Fruit fly (Drosophila melanogaster): ENCODE results near the gene msi.

msi gene

DNA sequence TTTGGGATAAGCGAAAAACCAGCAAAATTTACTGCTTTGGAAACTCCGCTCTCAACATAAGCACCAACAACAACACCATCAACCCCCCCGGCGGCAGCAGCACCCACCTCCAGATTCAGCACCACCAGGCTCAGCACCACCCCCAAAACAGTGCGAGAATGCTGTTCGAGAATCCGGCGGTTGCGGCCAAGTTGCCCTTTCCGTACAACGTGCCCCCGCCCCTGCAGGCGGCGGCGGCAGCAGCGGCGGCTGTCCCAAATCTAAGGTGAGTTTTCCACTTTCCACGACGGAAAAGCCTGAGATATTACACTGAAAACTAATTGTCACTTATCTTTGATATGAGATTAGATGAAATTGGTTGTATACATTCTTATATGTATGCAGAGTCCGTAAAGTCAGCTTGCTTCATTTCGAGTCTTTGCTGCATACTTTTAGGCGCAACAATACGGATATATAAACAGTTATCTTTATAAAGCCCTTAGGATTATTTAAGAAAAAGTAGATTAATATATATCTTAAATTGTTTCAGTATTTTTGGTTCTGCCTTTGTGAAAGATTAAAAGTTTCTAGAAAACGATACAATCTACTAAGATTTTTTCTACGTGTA, 3.6 kb downstream of the msi start (continued):
- TF ChIP-seq CG7839 (tag; optimal IDR thresholded peaks at IDR 0.05) = peak; percentile 38
- TF ChIP-seq lab (GFP tag; optimal IDR thresholded peaks at IDR 0.05) = peak; percentile 3
- TF ChIP-seq Blimp-1 (GFP tag; optimal IDR thresholded peaks at IDR 0.05) = peak; percentile 55
- TF ChIP-seq Rfx (GFP tag; IDR thresholded peaks at IDR 0.05) = 0 out of 2 replicates have a peak, but pooled peaks have one; percentile 10
- 0 out of 2 replicates have a peak, but pooled peaks have one; percentile 8 for TF ChIP-seq lmd (GFP tag; IDR thresholded peaks at IDR 0.05)
- peak; percentile 7 for TF ChIP-seq trem (tag; optimal IDR thresholded peaks at IDR 0.05)
- TF ChIP-seq maf-S (GFP tag; optimal IDR thresholded peaks at IDR 0.05) = no peak
- no peak for TF ChIP-seq CG7372 (GFP tag; IDR thresholded peaks at IDR 0.05)
- no peak for TF ChIP-seq CG8944 (GFP tag; optimal IDR thresholded peaks at IDR 0.05)
- TF ChIP-seq CG31441 (GFP tag; IDR thresholded peaks at IDR 0.05) = peak; percentile 60
- no peak for TF ChIP-seq chif (GFP tag; optimal IDR thresholded peaks at IDR 0.05)
- no peak for TF ChIP-seq ase (GFP tag; IDR thresholded peaks at IDR 0.05)
- TF ChIP-seq Hr78 (GFP tag; optimal IDR thresholded peaks at IDR 0.05) = no peak
- TF ChIP-seq sd (tag; optimal IDR thresholded peaks at IDR 0.05) = peak; percentile 4
- peak; percentile 45 for TF ChIP-seq CG2712 (tag; optimal IDR thresholded peaks at IDR 0.05)
- peak; percentile 28 for TF ChIP-seq CG18619 (GFP tag; optimal IDR thresholded peaks at IDR 0.05)
- TF ChIP-seq Hr51 (GFP tag; optimal IDR thresholded peaks at IDR 0.05) = peak in 1 of 2 experiments; percentile 51
- no peak for TF ChIP-seq nerfin-2 (GFP tag; IDR thresholded peaks at IDR 0.05; ENCODE audit: partially characterized antibody)
- 0 out of 3 replicates have a peak, but pooled peaks have one; percentile 53 for TF ChIP-seq CG2199 (GFP tag; IDR thresholded peaks at IDR 0.05)
- no peak for TF ChIP-seq gcm (GFP tag; optimal IDR thresholded peaks at IDR 0.05)
- no peak for TF ChIP-seq CG5180 (GFP tag; optimal IDR thresholded peaks at IDR 0.05)
- peak; percentile 41 for TF ChIP-seq ATbp (GFP tag; optimal IDR thresholded peaks at IDR 0.05)
- peak; percentile 23 for TF ChIP-seq CG4424 (GFP tag; optimal IDR thresholded peaks at IDR 0.05)
- TF ChIP-seq Asciz (GFP tag; optimal IDR thresholded peaks at IDR 0.05) = peak; percentile 17
- TF ChIP-seq CG11723 (GFP tag; optimal IDR thresholded peaks at IDR 0.05) = peak; percentile 24
- TF ChIP-seq HmgZ (tag; optimal IDR thresholded peaks at IDR 0.05) = no peak
- peak; percentile 22 for TF ChIP-seq az2 (GFP tag; optimal IDR thresholded peaks at IDR 0.05)
- TF ChIP-seq CG31388 (GFP tag; optimal IDR thresholded peaks at IDR 0.05) = no peak
- peak; percentile 23 for TF ChIP-seq CG12391 (tag; optimal IDR thresholded peaks at IDR 0.05)
- TF ChIP-seq CG8388 (GFP tag; optimal IDR thresholded peaks at IDR 0.05) = peak; percentile 25
- no peak for TF ChIP-seq CG7745 (tag; optimal IDR thresholded peaks at IDR 0.05)
- TF ChIP-seq CG15601 (tag; optimal IDR thresholded peaks at IDR 0.05) = peak; percentile 24
- peak in 1 of 2 experiments; percentile 39 for TF ChIP-seq eve (GFP tag; optimal IDR thresholded peaks at IDR 0.05)
- peak; percentile 63 for TF ChIP-seq CG11504 (tag; optimal IDR thresholded peaks at IDR 0.05)
- TF ChIP-seq HHEX (GFP tag; optimal IDR thresholded peaks at IDR 0.05) = peak; percentile 25
- TF ChIP-seq tio (GFP tag; optimal IDR thresholded peaks at IDR 0.05) = peak; percentile 45
- TF ChIP-seq Fer3 (tag; optimal IDR thresholded peaks at IDR 0.05) = peak; percentile 14
- no peak for TF ChIP-seq CG7271 (tag; optimal IDR thresholded peaks at IDR 0.05)
- no peak for TF ChIP-seq GATAe (GFP tag; conservative IDR thresholded peaks at IDR 0.05)
- TF ChIP-seq kni (GFP tag; optimal IDR thresholded peaks at IDR 0.05) = no peak
- TF ChIP-seq D19A (tag; optimal IDR thresholded peaks at IDR 0.05) = peak; percentile 15
- TF ChIP-seq Ptx1 (GFP tag; IDR thresholded peaks at IDR 0.05) = 0 out of 2 replicates have a peak, but pooled peaks have one; percentile 7
- peak; percentile 56 for TF ChIP-seq CG18262 (tag; optimal IDR thresholded peaks at IDR 0.05)
- no peak for TF ChIP-seq emc (GFP tag; optimal IDR thresholded peaks at IDR 0.05)
- no peak for TF ChIP-seq Oaz (GFP tag; IDR thresholded peaks at IDR 0.05)
- peak; percentile 11 for TF ChIP-seq Six4 (GFP tag; optimal IDR thresholded peaks at IDR 0.05)
- TF ChIP-seq Adf1 (GFP tag; IDR thresholded peaks at IDR 0.05) = no peak
- peak; percentile 35 for TF ChIP-seq Fer1 (GFP tag; optimal IDR thresholded peaks at IDR 0.05)
